Worm (Caenorhabditis elegans) whole organism, L4 larva: ENCODE results near the gene str-45.

Experiments used
- D1046.2 ChIP-seq: fragments of 200-800 bp; sonication (Bioruptor generic); IDR thresholded peaks from 2 replicates; pipeline ENCODE4 v1.3.6; 2022; ENCODE audit warnings: missing genetic modification characterization, missing compliant biosample characterization
- F10B5.3 ChIP-seq: sonication (generic microtip); optimal IDR thresholded peaks from 2 replicates; lab custom pipeline; 2016; ENCODE audit warnings: mild to moderate bottlenecking, missing genetic modification characterization, missing compliant biosample characterization
- F26F4.8 ChIP-seq: fragments of 200-800 bp; sonication (Bioruptor generic); conservative IDR thresholded peaks from 2 replicates; pipeline ENCODE4 v1.3.6; 2022; ENCODE audit warnings: missing genetic modification characterization, missing compliant biosample characterization
- F37D6.2 ChIP-seq: sonication (generic microtip); optimal IDR thresholded peaks from 2 replicates; lab custom pipeline; 2016; ENCODE audit warnings: mild to moderate bottlenecking, missing genetic modification characterization, missing compliant biosample characterization
- F44E2.7 ChIP-seq: fragments of 200-800 bp; sonication (Bioruptor generic); IDR thresholded peaks from 2 replicates; pipeline ENCODE4 v2.1.2; 2022; ENCODE audit warnings: missing genetic modification characterization, missing compliant biosample characterization
- T20F7.1 ChIP-seq: fragments of 200-800 bp; sonication (Bioruptor generic); optimal IDR thresholded peaks from 2 replicates; lab custom pipeline; 2018; ENCODE audit warnings: mild to moderate bottlenecking, missing genetic modification characterization, missing compliant biosample characterization
- Y5F2A.4 ChIP-seq: fragments of 200-800 bp; sonication (Bioruptor generic); optimal IDR thresholded peaks from 2 replicates; lab custom pipeline; 2018; ENCODE audit warnings: mild to moderate bottlenecking, missing genetic modification characterization, missing compliant biosample characterization
- ZK337.2 ChIP-seq: fragments of 200-800 bp; sonication (Bioruptor generic); IDR thresholded peaks from 2 replicates; pipeline ENCODE4 v1.3.6; 2022; ENCODE audit warnings: missing genetic modification reagents, missing genetic modification characterization, missing compliant biosample characterization
- aha-1 ChIP-seq: fragments of 150-350 bp; peaks from one replicate; lab custom pipeline; 2014; ENCODE audit warnings: missing biosample characterization, missing genetic modification characterization
- aly-2 ChIP-seq: sonication (generic microtip); optimal IDR thresholded peaks from 2 replicates; lab custom pipeline; 2018; ENCODE audit warnings: missing biosample characterization, missing genetic modification characterization
- arid-1 ChIP-seq: fragments of 200-800 bp; sonication (Bioruptor generic); conservative IDR thresholded peaks from 2 replicates; pipeline ENCODE4 v1.3.6; 2022; ENCODE audit warnings: missing genetic modification reagents, missing genetic modification characterization, missing compliant biosample characterization
- ceh-20 ChIP-seq: fragments of 200-800 bp; sonication (Bioruptor generic); IDR thresholded peaks from 2 replicates; pipeline ENCODE4 v1.3.6; 2022; ENCODE audit warnings: missing genetic modification reagents, missing genetic modification characterization, missing compliant biosample characterization
- ceh-44 ChIP-seq: fragments of 200-800 bp; sonication (Bioruptor generic); IDR thresholded peaks from 2 replicates; pipeline ENCODE4 v1.3.6; 2022; ENCODE audit warnings: missing genetic modification reagents, missing genetic modification characterization, missing compliant biosample characterization
- cey-2 ChIP-seq: sonication (generic microtip); optimal IDR thresholded peaks from 3 replicates; lab custom pipeline; 2017; ENCODE audit warnings: missing genetic modification characterization, mild to moderate bottlenecking, missing compliant biosample characterization, antibody characterized with exemption, borderline replicate concordance; ENCODE audit not compliant: insufficient read depth
- daf-19 ChIP-seq: fragments of 200-800 bp; sonication (Bioruptor generic); conservative IDR thresholded peaks from 2 replicates; pipeline ENCODE4 v1.3.6; 2022; ENCODE audit warnings: missing genetic modification characterization, missing compliant biosample characterization
- daf-8 ChIP-seq: fragments of 200-800 bp; sonication (Bioruptor generic); IDR thresholded peaks from 2 replicates; pipeline ENCODE4 v1.3.6; 2022; ENCODE audit warnings: missing genetic modification characterization, missing compliant biosample characterization
- dmd-8 ChIP-seq: fragments of 200-800 bp; sonication (Bioruptor generic); IDR thresholded peaks from 2 replicates; pipeline ENCODE4 v1.3.6; 2022; ENCODE audit warnings: missing genetic modification characterization, missing compliant biosample characterization
- dmd-9 ChIP-seq: fragments of 200-800 bp; sonication (Bioruptor generic); IDR thresholded peaks from 2 replicates; pipeline ENCODE4 v1.3.6; 2022; ENCODE audit warnings: missing genetic modification reagents, missing genetic modification characterization, missing compliant biosample characterization
- duxl-1 ChIP-seq: sonication (generic microtip); optimal IDR thresholded peaks from 2 replicates; lab custom pipeline; 2016; ENCODE audit warnings: mild to moderate bottlenecking, missing genetic modification characterization, moderate library complexity, missing compliant biosample characterization; ENCODE audit not compliant: poor library complexity
- egl-27 ChIP-seq: sonication (generic microtip); optimal IDR thresholded peaks from 3 replicates; lab custom pipeline; 2017; ENCODE audit warnings: missing biosample characterization, missing genetic modification reagents, missing genetic modification characterization
- egl-43 ChIP-seq: fragments of 200-800 bp; sonication (Bioruptor generic); IDR thresholded peaks from 2 replicates; pipeline ENCODE4 v1.3.6; 2022; ENCODE audit warnings: missing genetic modification reagents, missing genetic modification characterization, missing compliant biosample characterization
- fkh-10 ChIP-seq: fragments of 150-350 bp; optimal IDR thresholded peaks from 2 replicates; lab custom pipeline; 2014; ENCODE audit warnings: missing biosample characterization, missing genetic modification reagents, missing genetic modification characterization
- fos-1 ChIP-seq: fragments of 150-350 bp; optimal IDR thresholded peaks from 2 replicates; lab custom pipeline; 2014; ENCODE audit warnings: missing biosample characterization, missing genetic modification characterization
- hif-1 ChIP-seq, 2 experiments: sonication (generic microtip); optimal IDR thresholded peaks; 2 replicates each; lab custom pipeline; 2016 to 2017; ENCODE audit warnings: missing compliant biosample characterization in 2 of 2, missing genetic modification characterization in 2 of 2, missing genetic modification reagents in 2 of 2, missing genotype in 2 of 2, mild to moderate bottlenecking in 1 of 2
- hmg-1.1 ChIP-seq: fragments of 200-800 bp; sonication (Bioruptor generic); IDR thresholded peaks from 2 replicates; pipeline ENCODE4 v1.3.6; 2022; ENCODE audit warnings: missing genetic modification reagents, missing genetic modification characterization, missing compliant biosample characterization
- jun-1 ChIP-seq: fragments of 150-350 bp; optimal IDR thresholded peaks from 2 replicates; lab custom pipeline; 2014; ENCODE audit warnings: missing biosample characterization, missing genetic modification reagents, missing genetic modification characterization
- lim-7 ChIP-seq: fragments of 200-800 bp; sonication (Bioruptor generic); IDR thresholded peaks from 2 replicates; pipeline ENCODE4 v1.3.6; 2022; ENCODE audit warnings: missing genetic modification characterization, missing compliant biosample characterization
- lin-1 ChIP-seq: fragments of 200-800 bp; sonication (Bioruptor generic); IDR thresholded peaks from 2 replicates; pipeline ENCODE4 v1.3.6; 2022; ENCODE audit warnings: missing genetic modification reagents, missing genetic modification characterization, missing compliant biosample characterization
- lin-15B ChIP-seq: fragments of 150-350 bp; sonication (generic microtip); optimal IDR thresholded peaks from 3 replicates; lab custom pipeline; 2014; ENCODE audit warnings: missing biosample characterization, missing genetic modification characterization
- lin-29 ChIP-seq: fragments of 200-800 bp; sonication (Bioruptor generic); IDR thresholded peaks from 2 replicates; pipeline ENCODE4 v1.3.6; 2022; ENCODE audit warnings: missing genetic modification reagents, missing genetic modification characterization, missing compliant biosample characterization
- lin-38 ChIP-seq: fragments of 200-800 bp; sonication (Bioruptor generic); IDR thresholded peaks from 2 replicates; pipeline ENCODE4 v1.3.6; 2022; ENCODE audit warnings: missing genetic modification reagents, missing genetic modification characterization, missing compliant biosample characterization
- madf-5 ChIP-seq, 2 experiments: fragments of 200-800 bp; sonication (Bioruptor generic); IDR thresholded peaks; 2 replicates each; pipeline ENCODE4 v1.3.6; 2022; ENCODE audit warnings: missing compliant biosample characterization in 2 of 2, missing genetic modification characterization in 2 of 2
- madf-9 ChIP-seq: fragments of 200-800 bp; sonication (Bioruptor generic); conservative IDR thresholded peaks from 2 replicates; pipeline ENCODE4 v1.3.6; 2022; ENCODE audit warnings: missing genetic modification reagents, missing genetic modification characterization, missing compliant biosample characterization
- mxl-3 ChIP-seq: fragments of 200-800 bp; sonication (Bioruptor generic); optimal IDR thresholded peaks from 2 replicates; lab custom pipeline; 2018; ENCODE audit warnings: mild to moderate bottlenecking, missing genetic modification characterization, missing compliant biosample characterization
- nhr-102 ChIP-seq: sonication (generic microtip); optimal IDR thresholded peaks from 2 replicates; lab custom pipeline; 2016; ENCODE audit warnings: mild to moderate bottlenecking, missing genetic modification characterization, moderate library complexity, missing compliant biosample characterization
- nhr-11 ChIP-seq: fragments of 150-350 bp; optimal IDR thresholded peaks from 2 replicates; lab custom pipeline; 2014; ENCODE audit warnings: missing biosample characterization, missing genetic modification characterization
- nhr-25 ChIP-seq: sonication (generic microtip); optimal IDR thresholded peaks from 2 replicates; lab custom pipeline; 2017; ENCODE audit warnings: missing genetic modification characterization, mild to moderate bottlenecking, missing compliant biosample characterization, antibody characterized with exemption, moderate library complexity, borderline replicate concordance; ENCODE audit not compliant: insufficient read depth
- nhr-28 ChIP-seq: fragments of 150-350 bp; optimal IDR thresholded peaks from 2 replicates; lab custom pipeline; 2014; ENCODE audit warnings: missing biosample characterization, missing genetic modification characterization
- nhr-42 ChIP-seq: fragments of 200-800 bp; sonication (Bioruptor generic); IDR thresholded peaks from 2 replicates; pipeline ENCODE4 v1.3.6; 2022; ENCODE audit warnings: missing genetic modification characterization, missing compliant biosample characterization
- nhr-76 ChIP-seq: fragments of 150-350 bp; optimal IDR thresholded peaks from 2 replicates; lab custom pipeline; 2014; ENCODE audit warnings: missing biosample characterization, missing genetic modification characterization
- nhr-77 ChIP-seq: fragments of 150-350 bp; optimal IDR thresholded peaks from 2 replicates; lab custom pipeline; 2014; ENCODE audit warnings: missing biosample characterization, missing genetic modification characterization
- pha-4 ChIP-seq, 2 experiments: fragments of 150-350 bp in 1 of 2; fragments of 200-800 bp in 1 of 2; sonication (Bioruptor generic) in 1 of 2; IDR thresholded peaks in 1 of 2; optimal IDR thresholded peaks in 1 of 2; 2 replicates each; pipeline versions ENCODE4 v1.3.6 to Lab custom; 2014 to 2022; ENCODE audit warnings: missing genetic modification characterization in 2 of 2, missing genetic modification reagents in 2 of 2, missing biosample characterization in 1 of 2, missing compliant biosample characterization in 1 of 2
- pqm-1 ChIP-seq: sonication (generic microtip); optimal IDR thresholded peaks from 2 replicates; lab custom pipeline; 2017; ENCODE audit warnings: missing biosample characterization, missing genetic modification characterization
- skn-1 ChIP-seq: fragments of 150-350 bp; optimal IDR thresholded peaks from 2 replicates; lab custom pipeline; 2014; ENCODE audit warnings: missing biosample characterization, missing genetic modification characterization
- snpc-4 ChIP-seq: fragments of 150-350 bp; optimal IDR thresholded peaks from 2 replicates; lab custom pipeline; 2014; ENCODE audit warnings: missing biosample characterization, missing genetic modification characterization
- spr-3 ChIP-seq: fragments of 200-800 bp; sonication (Bioruptor generic); optimal IDR thresholded peaks from 2 replicates; lab custom pipeline; 2018; ENCODE audit warnings: mild to moderate bottlenecking, missing genetic modification characterization, missing compliant biosample characterization
- unc-39 ChIP-seq: sonication (generic microtip); optimal IDR thresholded peaks from 2 replicates; lab custom pipeline; 2017; ENCODE audit warnings: missing biosample characterization, missing genetic modification characterization
- zag-1 ChIP-seq: fragments of 150-350 bp; optimal IDR thresholded peaks from 2 replicates; lab custom pipeline; 2014; ENCODE audit warnings: missing biosample characterization, missing genetic modification characterization
- zfp-3 ChIP-seq: fragments of 200-800 bp; sonication (Bioruptor generic); conservative IDR thresholded peaks from 2 replicates; pipeline ENCODE4 v1.3.6; 2022; ENCODE audit warnings: missing genetic modification reagents, missing genetic modification characterization, missing compliant biosample characterization
- zip-11 ChIP-seq: fragments of 200-800 bp; sonication (Bioruptor generic); IDR thresholded peaks from 2 replicates; pipeline ENCODE4 v1.3.6; 2022; ENCODE audit warnings: missing genetic modification characterization, missing compliant biosample characterization
- ztf-11 ChIP-seq: fragments of 150-350 bp; optimal IDR thresholded peaks from 2 replicates; lab custom pipeline; 2014; ENCODE audit warnings: missing biosample characterization, missing genetic modification characterization
- ztf-7 ChIP-seq: fragments of 150-350 bp; optimal IDR thresholded peaks from 2 replicates; lab custom pipeline; 2014; ENCODE audit warnings: missing biosample characterization, missing genetic modification characterization

The str-45 gene

ce11 chrV:15189567-15189966 lies 30.8 kb downstream of the str-45 start, which contains the start of gene cyn-3 (continued):
- no peak for TF ChIP-seq zfp-3
- no peak for TF ChIP-seq F26F4.8
- TF ChIP-seq daf-8 (GFP tag; lab: Robert Waterston, UW), result no peak
- TF ChIP-seq skn-1, result no peak
- TF ChIP-seq ztf-7 (tag; lab: Kevin White, UChicago), result peak; percentile 63
- no peak for TF ChIP-seq F44E2.7 (GFP tag; lab: Robert Waterston, UW)
- no peak for TF ChIP-seq egl-43
- no peak for TF ChIP-seq zag-1 (tag; lab: Kevin White, UChicago)
- peak in 1 of 2 experiments; percentile 60 for TF ChIP-seq hif-1 (tag; optimal IDR thresholded peaks at IDR 0.05; lab: Kevin White, UChicago)
- TF ChIP-seq nhr-28 (tag; lab: Kevin White, UChicago), result peak; percentile 59
- TF ChIP-seq ZK337.2 (GFP tag; lab: Robert Waterston, UW), result no peak
- no peak for TF ChIP-seq nhr-76 (tag; lab: Kevin White, UChicago)
- TF ChIP-seq dmd-8 (GFP tag; lab: Robert Waterston, UW), result no peak
- no peak for TF ChIP-seq lin-1 (GFP tag; lab: Robert Waterston, UW)
- no peak for TF ChIP-seq jun-1 (tag; lab: Kevin White, UChicago)
- TF ChIP-seq egl-27 (tag; lab: Kevin White, UChicago), result no peak
- TF ChIP-seq fos-1 (tag; lab: Kevin White, UChicago), result no peak
- no peak for TF ChIP-seq madf-5 (GFP tag; IDR thresholded peaks at IDR 0.05; lab: Robert Waterston, UW)
- TF ChIP-seq snpc-4 (tag; lab: Kevin White, UChicago), result no peak
- TF ChIP-seq unc-39 (tag; lab: Kevin White, UChicago), result no peak
- no peak for TF ChIP-seq mxl-3
- no peak for TF ChIP-seq aly-2 (tag; lab: Kevin White, UChicago)
- no peak for TF ChIP-seq lin-29 (GFP tag; lab: Robert Waterston, UW)
- no peak for TF ChIP-seq madf-9 (GFP tag; lab: Robert Waterston, UW)
- peak; percentile 98 for TF ChIP-seq lin-38
- no peak for TF ChIP-seq Y5F2A.4 (GFP tag; lab: Kevin White, UChicago)
- TF ChIP-seq nhr-25 (tag; lab: Kevin White, UChicago), result peak; percentile 28
- TF ChIP-seq aha-1 (tag; lab: Kevin White, UChicago), result peak; percentile 18
- no peak for TF ChIP-seq D1046.2 (GFP tag; lab: Robert Waterston, UW)
- 0 out of 2 replicates have a peak, but pooled peaks have one; percentile 44 for TF ChIP-seq pha-4 (GFP tag; IDR thresholded peaks at IDR 0.05; lab: Robert Waterston, UW)
- TF ChIP-seq pha-4 (tag; optimal IDR thresholded peaks at IDR 0.05; lab: Kevin White, UChicago), result peak; percentile 71
- TF ChIP-seq zip-11 (GFP tag; lab: Robert Waterston, UW), result no peak
- no peak for TF ChIP-seq ztf-11 (tag; lab: Kevin White, UChicago)
- peak; percentile 41 for TF ChIP-seq nhr-102
- peak; percentile 59; the same call in 1 of the 2 replicates for TF ChIP-seq dmd-9 (GFP tag; lab: Robert Waterston, UW)
- no peak for TF ChIP-seq ceh-20 (GFP tag; lab: Robert Waterston, UW)
- TF ChIP-seq ceh-44, result no peak
- peak; percentile 46 for TF ChIP-seq lin-15B (tag; lab: Kevin White, UChicago)
- TF ChIP-seq nhr-42 (GFP tag; lab: Robert Waterston, UW), result no peak
- TF ChIP-seq arid-1 (GFP tag; lab: Robert Waterston, UW), result peak; percentile 71
- TF ChIP-seq T20F7.1 (GFP tag; lab: Kevin White, UChicago), result peak; percentile 77
- TF ChIP-seq fkh-10, result peak; percentile 81
- no peak for TF ChIP-seq spr-3
- peak; percentile 55 for TF ChIP-seq hmg-1.1 (GFP tag; lab: Robert Waterston, UW)
- no peak for TF ChIP-seq lim-7 (GFP tag; lab: Robert Waterston, UW)
- peak; percentile 51 for TF ChIP-seq duxl-1 (tag; lab: Kevin White, UChicago)
- peak; percentile 45 for TF ChIP-seq F37D6.2 (tag; lab: Kevin White, UChicago)
- no peak for TF ChIP-seq cey-2 (tag; lab: Kevin White, UChicago)
- no peak for TF ChIP-seq F10B5.3
- TF ChIP-seq daf-19, result no peak
- TF ChIP-seq nhr-77 (tag; lab: Kevin White, UChicago), result peak; percentile 82
- peak; percentile 69 for TF ChIP-seq nhr-11
- TF ChIP-seq pqm-1 (tag; lab: Kevin White, UChicago), result no peak
